Worm (Caenorhabditis elegans): Measurements from ENCODE around the gene ilc-17.1.

ilc-17.1 gene

DNA sequence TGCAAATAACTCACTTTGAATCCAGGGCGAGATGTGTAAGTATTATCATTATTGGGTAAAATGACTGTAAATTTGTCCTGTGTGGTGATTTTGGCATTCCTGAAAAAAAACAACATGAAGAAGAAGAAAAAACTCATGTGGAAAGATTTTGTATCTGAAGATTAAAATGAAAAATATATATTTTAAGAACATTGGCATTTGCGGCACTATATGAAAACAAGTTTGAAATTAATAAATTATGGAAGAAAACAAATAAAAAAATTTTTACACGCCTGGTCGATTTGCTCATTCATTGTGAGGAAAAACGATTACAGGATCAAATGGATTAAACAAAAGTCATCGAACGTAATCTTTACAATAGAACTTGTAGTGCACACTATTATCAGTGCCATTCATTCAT, at the start of gene ilc-17.1:
Gene ilc-17.1 (minus strand): TSS at position 101 of the 400 bp plus-strand sequence.
- no peak for TF ChIP-seq unc-62 (GFP tag; optimal IDR thresholded peaks at IDR 0.05)

DNA sequence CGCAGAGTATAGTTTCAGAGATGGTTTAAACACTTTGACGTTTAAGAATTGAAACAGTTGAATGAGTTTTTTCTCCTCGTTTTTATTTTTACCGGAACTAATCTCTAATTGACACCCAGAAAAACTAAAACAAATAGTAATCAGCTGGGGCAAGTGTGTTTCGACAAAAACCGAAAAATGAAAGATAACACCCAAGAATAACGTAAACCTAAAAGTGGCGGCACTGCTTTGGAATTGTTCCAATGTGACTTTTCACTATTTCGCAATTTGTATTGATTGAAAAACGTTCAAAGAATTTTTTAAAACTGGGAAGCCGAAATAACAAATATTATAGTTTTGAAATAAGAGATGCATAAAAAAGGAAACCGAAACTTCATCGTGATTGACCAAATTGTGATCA, 49.2 kb upstream of the ilc-17.1 start:
- no peak for TF ChIP-seq unc-62 (GFP tag; optimal IDR thresholded peaks at IDR 0.05)

DNA sequence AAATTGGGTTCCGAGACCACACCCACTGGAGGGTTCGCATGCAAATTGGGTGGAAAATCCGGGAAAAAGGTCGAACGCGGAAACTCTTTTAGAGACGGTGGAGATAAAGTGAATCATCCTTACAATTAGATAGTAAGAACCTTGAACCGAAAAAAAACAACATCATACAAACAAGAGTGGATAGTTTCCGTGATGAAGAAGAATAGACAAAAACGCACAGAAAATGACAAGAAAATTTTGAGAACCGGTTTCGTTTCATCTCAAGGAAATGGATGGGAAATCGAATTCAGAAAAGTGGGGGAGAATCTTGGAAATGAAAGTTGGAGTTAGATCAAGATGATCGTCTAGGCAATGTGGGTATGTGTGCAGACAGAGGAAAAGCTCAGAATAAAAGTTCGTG, 45.8 kb upstream of the ilc-17.1 start:
- no peak for TF ChIP-seq unc-62 (GFP tag; optimal IDR thresholded peaks at IDR 0.05)

DNA sequence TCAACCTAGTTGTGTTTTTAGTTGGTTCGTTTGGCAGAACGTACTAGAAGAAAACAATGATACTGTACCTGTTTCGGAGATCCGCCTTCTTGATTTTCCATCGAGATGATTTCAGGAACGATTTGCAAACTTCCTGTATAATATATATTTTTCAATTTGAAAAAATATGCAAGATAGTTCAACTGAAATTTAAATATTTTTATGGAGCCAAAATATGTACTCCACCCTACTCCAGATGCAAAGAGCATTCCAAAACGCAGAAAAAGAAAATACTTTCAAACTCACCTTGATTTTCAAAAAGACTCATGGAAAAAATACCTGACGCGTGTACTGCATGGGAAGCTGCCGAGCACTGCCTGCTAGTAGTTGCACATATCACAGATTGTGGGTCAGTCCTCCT, 43.9 kb upstream of the ilc-17.1 start, which contains the start of gene gei-3:
Gene gei-3 (minus strand): TSS at position 101 of the 400 bp plus-strand sequence.
- no peak for TF ChIP-seq unc-62 (GFP tag; optimal IDR thresholded peaks at IDR 0.05)

DNA sequence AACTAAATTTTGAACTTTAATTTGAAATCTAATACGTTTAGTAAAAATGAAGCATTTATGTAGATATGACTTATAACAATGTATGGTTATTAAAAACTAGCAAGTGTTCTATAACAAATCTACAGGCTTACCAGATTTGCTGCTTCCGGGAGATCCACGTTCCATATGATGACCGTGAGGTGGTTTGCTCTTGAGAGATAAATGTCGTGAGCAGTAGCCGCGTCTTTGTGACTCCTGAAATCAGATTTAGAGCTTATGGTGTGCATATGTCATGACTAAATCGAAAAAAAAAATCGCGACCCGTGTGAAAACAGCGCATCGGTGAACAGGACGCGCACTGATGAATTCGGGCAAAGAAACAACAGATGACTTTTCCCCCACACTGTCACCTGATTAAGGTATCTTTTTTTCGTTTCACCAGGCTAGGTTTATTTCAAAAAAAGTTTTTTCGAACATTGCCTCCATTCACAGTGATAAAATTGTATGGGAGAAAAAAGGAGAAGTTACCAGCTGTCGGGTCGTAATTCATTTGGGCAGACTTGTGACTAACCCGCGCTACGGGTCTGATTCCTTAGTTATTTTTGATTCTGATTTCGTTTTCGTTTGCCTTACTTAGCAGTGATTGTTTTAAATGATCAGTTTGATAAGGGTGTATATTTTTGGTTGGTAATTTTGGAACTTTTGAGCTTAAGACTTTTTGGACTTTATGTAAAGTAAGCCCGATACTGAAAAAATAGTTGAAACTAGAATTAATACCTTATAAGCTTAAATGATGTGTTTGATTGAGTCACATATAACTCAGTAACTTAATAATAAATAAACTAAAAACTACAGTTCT, 38.7 kb upstream of the ilc-17.1 start, which contains the start of gene nhr-27:
Gene nhr-27 (minus strand): TSS at position 234 of the 838 bp plus-strand sequence.
- TF ChIP-seq unc-62 (GFP tag; optimal IDR thresholded peaks at IDR 0.05): no peak

ce11 chrX:12806926-12807325, 37.3 kb upstream of the ilc-17.1 start:
- TF ChIP-seq unc-62 (GFP tag; optimal IDR thresholded peaks at IDR 0.05): no peak

DNA sequence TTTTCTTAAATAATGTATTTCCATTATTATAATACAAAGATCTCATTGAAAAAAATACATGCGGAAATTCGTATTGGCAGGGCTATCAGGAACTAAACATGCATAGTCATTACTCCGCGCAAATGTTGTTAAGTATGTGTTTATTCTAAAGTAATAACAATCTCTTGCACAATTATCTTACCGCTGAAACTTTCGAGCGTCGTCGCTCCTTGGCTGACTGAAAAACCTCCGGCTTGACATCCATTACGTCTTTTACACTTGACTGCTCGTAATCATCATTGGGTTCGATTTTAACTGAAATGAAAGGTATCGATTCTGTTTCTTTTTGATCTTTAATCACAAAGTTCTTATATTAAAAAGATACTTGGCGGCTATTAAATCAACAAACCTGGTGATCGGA, 30.2 kb upstream of the ilc-17.1 start:
- TF ChIP-seq unc-62 (GFP tag; optimal IDR thresholded peaks at IDR 0.05): no peak

ce11 chrX:12793796-12794195, 24.2 kb upstream of the ilc-17.1 start, which contains the start of gene abf-6:
Gene abf-6, plus strand, starts transcription at chrX:12794118.
- no peak for TF ChIP-seq unc-62 (GFP tag; optimal IDR thresholded peaks at IDR 0.05)

- no peak for TF ChIP-seq unc-62 (GFP tag; optimal IDR thresholded peaks at IDR 0.05)
Measured at ce11 chrX:12793075-12793474, 23.5 kb upstream of the ilc-17.1 start.

ce11 chrX:12792554-12792953, 23.0 kb upstream of the ilc-17.1 start, which contains the start of gene abf-5:
Gene abf-5, plus strand, starts transcription at chrX:12792854.
- no peak for TF ChIP-seq unc-62 (GFP tag; optimal IDR thresholded peaks at IDR 0.05)

- TF ChIP-seq unc-62 (GFP tag; optimal IDR thresholded peaks at IDR 0.05): no peak
Measured at ce11 chrX:12790036-12790435, 20.4 kb upstream of the ilc-17.1 start, which contains the start of gene str-123. Gene str-123, plus strand, starts transcription at chrX:12790336.

DNA sequence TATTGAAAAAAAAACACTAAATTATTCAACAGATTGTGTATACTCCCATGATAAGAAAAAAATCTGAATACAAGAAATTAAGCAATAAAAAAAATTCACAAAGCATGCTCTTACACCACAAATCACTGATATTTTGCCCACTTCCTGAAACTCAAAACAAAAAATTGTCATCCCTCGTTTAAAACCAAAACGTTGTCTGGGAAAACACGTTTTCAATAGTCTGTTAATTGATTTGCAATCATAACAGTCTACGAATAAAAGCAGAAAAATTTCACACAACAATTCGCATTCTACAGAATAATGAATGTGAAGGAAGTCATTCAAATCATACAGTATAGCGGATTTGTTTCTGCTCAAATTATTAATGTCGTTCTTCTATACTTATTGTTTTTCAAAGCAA, 18.0 kb upstream of the ilc-17.1 start, which contains the start of gene str-124:
Gene str-124 (plus strand): TSS at position 301 of the 400 bp plus-strand sequence.
- no peak for TF ChIP-seq unc-62 (GFP tag; optimal IDR thresholded peaks at IDR 0.05)

ce11 chrX:12781712-12782444, 12.3 kb upstream of the ilc-17.1 start, which contains the start of gene alh-13:
Gene alh-13, plus strand, starts transcription at chrX:12782394.
- TF ChIP-seq unc-62 (GFP tag; optimal IDR thresholded peaks at IDR 0.05): no peak

DNA sequence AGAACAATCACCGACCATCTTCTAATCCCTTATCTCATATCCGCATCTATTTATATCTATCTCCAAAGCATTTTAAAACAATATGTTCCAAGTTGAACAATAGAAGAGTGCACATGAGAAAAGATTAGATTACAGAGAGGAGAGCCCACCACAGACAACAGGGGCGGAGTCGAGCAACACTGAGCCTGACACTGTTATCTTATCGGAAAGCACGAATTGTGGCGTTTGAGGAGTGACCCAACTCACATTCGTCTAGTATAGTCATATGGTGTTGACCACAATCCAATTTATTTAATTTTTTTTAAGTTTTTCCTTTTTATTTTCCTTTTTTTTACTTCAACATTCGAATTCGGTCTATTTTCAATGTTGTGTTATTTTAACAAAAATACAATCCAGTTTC, 11.1 kb upstream of the ilc-17.1 start:
- no peak for TF ChIP-seq unc-62 (GFP tag; optimal IDR thresholded peaks at IDR 0.05)

ce11 chrX:12764009-12764408, 5.6 kb downstream of the ilc-17.1 start:
- no peak for TF ChIP-seq unc-62 (GFP tag; optimal IDR thresholded peaks at IDR 0.05)

ce11 chrX:12761778-12762177, 7.8 kb downstream of the ilc-17.1 start, which contains the start of gene cept-1:
Gene cept-1, plus strand, starts transcription at chrX:12762078.
- no peak for TF ChIP-seq unc-62 (GFP tag; optimal IDR thresholded peaks at IDR 0.05)

Measured in whole organism, dauer.